Fruit fly (Drosophila melanogaster) whole organism, embryonic: Measurements from ENCODE around the gene CG14220.

Experiments used
- Adf1 ChIP-seq: fragments of 200-800 bp; sonication (Bioruptor generic); IDR thresholded peaks from 2 replicates; pipeline ENCODE4 v1.3.6; 2022; ENCODE audit warnings: missing biosample characterization, missing genetic modification characterization
- Antp ChIP-seq: fragments of 200-800 bp; sonication (Bioruptor generic); optimal IDR thresholded peaks from 3 replicates; lab custom pipeline; 2016; ENCODE audit warnings: missing biosample characterization, missing genetic modification characterization
- Atf6 ChIP-seq: fragments of 200-800 bp; sonication (Bioruptor generic); IDR thresholded peaks from 2 replicates; pipeline ENCODE4 v1.3.6; 2022; ENCODE audit warnings: missing biosample characterization, missing genetic modification characterization
- B-H1 ChIP-seq: fragments of 200-800 bp; sonication (Bioruptor generic); IDR thresholded peaks from 3 replicates; pipeline ENCODE4 v1.3.6; 2022; ENCODE audit warnings: missing biosample characterization, missing genetic modification characterization
- CG10147 ChIP-seq: fragments of 200-800 bp; sonication (Bioruptor generic); optimal IDR thresholded peaks from 2 replicates; lab custom pipeline; 2019; ENCODE audit warnings: missing biosample characterization, mild to moderate bottlenecking, missing genetic modification characterization, moderate library complexity
- CG10462 ChIP-seq: fragments of 200-800 bp; sonication (Bioruptor generic); optimal IDR thresholded peaks from 2 replicates; lab custom pipeline; 2016; ENCODE audit warnings: missing biosample characterization, missing genetic modification characterization
- CG10959 ChIP-seq: fragments of 200-800 bp; sonication (Bioruptor generic); IDR thresholded peaks from 2 replicates; pipeline ENCODE4 v1.3.6; 2022; ENCODE audit warnings: missing biosample characterization, missing genetic modification characterization
- CG10979 ChIP-seq: fragments of 200-800 bp; sonication (Bioruptor generic); optimal IDR thresholded peaks from 2 replicates; lab custom pipeline; 2018; ENCODE audit warnings: missing biosample characterization, mild to moderate bottlenecking, missing genetic modification characterization, moderate library complexity
- CG11247 ChIP-seq: fragments of 200-800 bp; sonication (Bioruptor generic); IDR thresholded peaks from 2 replicates; pipeline ENCODE4 v1.3.6; 2022; ENCODE audit warnings: missing biosample characterization, missing genetic modification characterization
- CG11504 ChIP-seq: fragments of 200-800 bp; sonication (Bioruptor generic); optimal IDR thresholded peaks from 3 replicates; lab custom pipeline; 2019; ENCODE audit warnings: missing biosample characterization, mild to moderate bottlenecking, missing genetic modification characterization, moderate library complexity
- CG12942 ChIP-seq: fragments of 200-800 bp; sonication (Bioruptor generic); optimal IDR thresholded peaks from 3 replicates; lab custom pipeline; 2016; ENCODE audit warnings: missing biosample characterization, missing genetic modification characterization
- CG13123 ChIP-seq: fragments of 200-800 bp; sonication (Bioruptor generic); optimal IDR thresholded peaks from 2 replicates; lab custom pipeline; 2016; ENCODE audit warnings: missing biosample characterization, missing genetic modification characterization
- CG13296 ChIP-seq: fragments of 200-800 bp; sonication (Bioruptor generic); optimal IDR thresholded peaks from 3 replicates; lab custom pipeline; 2018; ENCODE audit warnings: missing biosample characterization, mild to moderate bottlenecking, missing genetic modification characterization
- CG15011 ChIP-seq: fragments of 200-800 bp; sonication (Bioruptor generic); optimal IDR thresholded peaks from 3 replicates; lab custom pipeline; 2018; ENCODE audit warnings: missing biosample characterization, mild to moderate bottlenecking, missing genetic modification characterization
- CG15073 ChIP-seq: fragments of 200-800 bp; sonication (Bioruptor generic); optimal IDR thresholded peaks from 2 replicates; lab custom pipeline; 2016; ENCODE audit warnings: missing biosample characterization, missing genetic modification characterization
- CG1602 ChIP-seq: fragments of 200-800 bp; sonication (Bioruptor generic); optimal IDR thresholded peaks from 3 replicates; lab custom pipeline; 2016; ENCODE audit warnings: missing biosample characterization, missing genetic modification characterization
- CG1603 ChIP-seq: fragments of 200-800 bp; sonication (Bioruptor generic); optimal IDR thresholded peaks from 2 replicates; lab custom pipeline; 2019; ENCODE audit warnings: missing biosample characterization, mild to moderate bottlenecking, missing genetic modification characterization, moderate library complexity
- CG17385 ChIP-seq: fragments of 200-800 bp; sonication (Bioruptor generic); optimal IDR thresholded peaks from 3 replicates; lab custom pipeline; 2018; ENCODE audit warnings: missing biosample characterization, mild to moderate bottlenecking, missing genetic modification characterization
- CG1792 ChIP-seq: fragments of 200-800 bp; sonication (Bioruptor generic); optimal IDR thresholded peaks from 2 replicates; lab custom pipeline; 2016; ENCODE audit warnings: missing biosample characterization, missing genetic modification characterization
- CG1832 ChIP-seq: fragments of 200-800 bp; sonication (Bioruptor generic); optimal IDR thresholded peaks from 2 replicates; lab custom pipeline; 2017; ENCODE audit warnings: missing biosample characterization, mild to moderate bottlenecking, missing genetic modification characterization, inconsistent platforms
- CG30403 ChIP-seq: fragments of 200-800 bp; sonication (Bioruptor generic); optimal IDR thresholded peaks from 3 replicates; lab custom pipeline; 2016; ENCODE audit warnings: missing biosample characterization, missing genetic modification characterization
- CG34224 ChIP-seq: fragments of 200-800 bp; sonication (Bioruptor generic); IDR thresholded peaks from 3 replicates; pipeline ENCODE4 v1.3.6; 2022; ENCODE audit warnings: missing biosample characterization, missing genetic modification characterization; ENCODE audit not compliant: partially characterized antibody
- CG34376 ChIP-seq: fragments of 200-800 bp; sonication (Bioruptor generic); optimal IDR thresholded peaks from 2 replicates; lab custom pipeline; 2018; ENCODE audit warnings: missing biosample characterization, mild to moderate bottlenecking, missing genetic modification characterization
- CG4854 ChIP-seq: fragments of 200-800 bp; sonication (Bioruptor generic); optimal IDR thresholded peaks from 2 replicates; lab custom pipeline; 2016; ENCODE audit warnings: missing biosample characterization, missing genetic modification characterization, inconsistent platforms
- CG6791 ChIP-seq: fragments of 200-800 bp; sonication (Bioruptor generic); IDR thresholded peaks from 3 replicates; pipeline ENCODE4 v1.3.6; 2022; ENCODE audit warnings: missing biosample characterization, missing genetic modification characterization; ENCODE audit not compliant: partially characterized antibody
- CG7786 ChIP-seq: fragments of 200-800 bp; sonication (Bioruptor generic); optimal IDR thresholded peaks from 2 replicates; lab custom pipeline; 2016; ENCODE audit warnings: missing biosample characterization, missing genetic modification characterization
- CG7839 ChIP-seq: fragments of 200-800 bp; sonication (Bioruptor generic); optimal IDR thresholded peaks from 3 replicates; lab custom pipeline; 2018; ENCODE audit warnings: missing biosample characterization, mild to moderate bottlenecking, missing genetic modification characterization, moderate library complexity
- CG8281 ChIP-seq: fragments of 200-800 bp; sonication (Bioruptor generic); optimal IDR thresholded peaks from 2 replicates; lab custom pipeline; 2018; ENCODE audit warnings: missing biosample characterization, mild to moderate bottlenecking, missing genetic modification characterization, moderate library complexity
- CG8359 ChIP-seq: fragments of 200-800 bp; sonication (Bioruptor generic); optimal IDR thresholded peaks from 2 replicates; lab custom pipeline; 2017; ENCODE audit warnings: missing biosample characterization, mild to moderate bottlenecking, missing genetic modification characterization, borderline replicate concordance
- CG8765 ChIP-seq: fragments of 200-800 bp; sonication (Bioruptor generic); IDR thresholded peaks from 2 replicates; pipeline ENCODE4 v1.3.6; 2022; ENCODE audit warnings: missing biosample characterization, missing genetic modification characterization
- CG9215 ChIP-seq: fragments of 200-800 bp; sonication (Bioruptor generic); IDR thresholded peaks from 2 replicates; pipeline ENCODE4 v1.3.6; 2022; ENCODE audit warnings: missing biosample characterization, missing genetic modification characterization
- CG9609 ChIP-seq: fragments of 200-800 bp; sonication (Bioruptor generic); optimal IDR thresholded peaks from 3 replicates; lab custom pipeline; 2016; ENCODE audit warnings: missing biosample characterization, missing genetic modification characterization
- CG9727 ChIP-seq: fragments of 200-800 bp; sonication (Bioruptor generic); optimal IDR thresholded peaks from 3 replicates; lab custom pipeline; 2017; ENCODE audit warnings: missing biosample characterization, mild to moderate bottlenecking, missing genetic modification characterization
- Fer3 ChIP-seq: fragments of 200-800 bp; sonication (Bioruptor generic); optimal IDR thresholded peaks from 2 replicates; lab custom pipeline; 2018; ENCODE audit warnings: missing biosample characterization, mild to moderate bottlenecking, missing genetic modification characterization, moderate library complexity
- Hr39 ChIP-seq: fragments of >200 bp; optimal IDR thresholded peaks from 2 replicates; lab custom pipeline; 2017
- Hsf ChIP-seq: fragments of 200-800 bp; sonication (Bioruptor generic); optimal IDR thresholded peaks from 3 replicates; lab custom pipeline; 2016; ENCODE audit warnings: missing biosample characterization, missing genetic modification characterization
- Mad ChIP-seq: fragments of 200-800 bp; sonication (Bioruptor generic); optimal IDR thresholded peaks from 2 replicates; lab custom pipeline; 2016; ENCODE audit warnings: missing biosample characterization, missing genetic modification characterization
- Nf-YA ChIP-seq: fragments of 200-800 bp; sonication (Bioruptor generic); IDR thresholded peaks from 2 replicates; pipeline ENCODE4 v1.3.6; 2022; ENCODE audit warnings: missing biosample characterization, missing genetic modification characterization
- Opbp ChIP-seq: fragments of 200-800 bp; sonication (Bioruptor generic); IDR thresholded peaks from 3 replicates; pipeline ENCODE4 v1.3.6; 2022; ENCODE audit warnings: missing biosample characterization, missing genetic modification characterization; ENCODE audit not compliant: partially characterized antibody
- Scr ChIP-seq: fragments of 200-800 bp; sonication (Bioruptor generic); IDR thresholded peaks from 2 replicates; pipeline ENCODE4 v1.3.6; 2022; ENCODE audit warnings: missing biosample characterization, missing genetic modification characterization; ENCODE audit not compliant: partially characterized antibody
- ato ChIP-seq: fragments of 200-800 bp; sonication (Bioruptor generic); IDR thresholded peaks from 2 replicates; pipeline ENCODE4 v1.3.6; 2022; ENCODE audit warnings: missing biosample characterization, missing genetic modification characterization; ENCODE audit not compliant: partially characterized antibody
- bbx ChIP-seq: fragments of 200-800 bp; sonication (Bioruptor generic); IDR thresholded peaks from 2 replicates; pipeline ENCODE4 v1.3.6; 2022; ENCODE audit warnings: missing biosample characterization, missing genetic modification characterization; ENCODE audit not compliant: partially characterized antibody
- cg ChIP-seq: fragments of 200-800 bp; sonication (Bioruptor generic); optimal IDR thresholded peaks from 3 replicates; lab custom pipeline; 2019; ENCODE audit warnings: missing biosample characterization, mild to moderate bottlenecking, missing genetic modification characterization, moderate library complexity
- chn ChIP-seq: fragments of 200-800 bp; sonication (Bioruptor generic); optimal IDR thresholded peaks from 2 replicates; lab custom pipeline; 2016; ENCODE audit warnings: missing biosample characterization, missing genetic modification characterization
- grau ChIP-seq: fragments of 200-800 bp; optimal IDR thresholded peaks from 3 replicates; lab custom pipeline; 2019; ENCODE audit warnings: missing biosample characterization, mild to moderate bottlenecking, missing genetic modification characterization, moderate library complexity
- gsb-n ChIP-seq: fragments of 200-800 bp; sonication (Bioruptor generic); optimal IDR thresholded peaks from 3 replicates; lab custom pipeline; 2018; ENCODE audit warnings: missing biosample characterization, mild to moderate bottlenecking, missing genetic modification characterization
- ham ChIP-seq: fragments of 200-800 bp; sonication (Bioruptor generic); IDR thresholded peaks from 2 replicates; pipeline ENCODE4 v1.3.6; 2022; ENCODE audit warnings: missing biosample characterization, missing genetic modification characterization
- lilli ChIP-seq: fragments of 200-800 bp; sonication (Bioruptor generic); optimal IDR thresholded peaks from 3 replicates; lab custom pipeline; 2016; ENCODE audit warnings: missing biosample characterization, missing genetic modification characterization
- pita ChIP-seq: fragments of 200-800 bp; sonication (Bioruptor generic); optimal IDR thresholded peaks from 2 replicates; lab custom pipeline; 2017; ENCODE audit warnings: missing biosample characterization, mild to moderate bottlenecking, missing genetic modification characterization
- zfh1 ChIP-seq: fragments of 200-800 bp; sonication (Bioruptor generic); IDR thresholded peaks from 3 replicates; pipeline ENCODE4 v1.3.6; 2022; ENCODE audit warnings: missing biosample characterization, missing genetic modification characterization

Gene CG14220

dm6 chrX:19642819-19643504 is 41.3 kb upstream of the CG14220 start, which contains the start of the genes CG12237 and Sec61gamma (continued):
- TF ChIP-seq Nf-YA (GFP tag; lab: Robert Waterston, UW) (no peak), CG6791 (GFP tag; lab: Robert Waterston, UW) (0 out of 3 replicates have a peak, but pooled peaks have one; percentile 22), CG8765 (GFP tag; lab: Robert Waterston, UW) (no peak), CG10462 (GFP tag; lab: Kevin White, UChicago) (peak; percentile 12), CG1832 (GFP tag; lab: Kevin White, UChicago) (no peak), CG9609 (GFP tag; lab: Kevin White, UChicago) (peak; percentile 24), CG11247 (GFP tag; lab: Robert Waterston, UW) (peak; percentile 46), CG34224 (GFP tag; lab: Robert Waterston, UW) (no peak), cg (peak; percentile 36), B-H1 (GFP tag; lab: Robert Waterston, UW) (no peak), CG10147 (GFP tag; lab: Kevin White, UChicago) (no peak), Fer3 (tag; lab: Kevin White, UChicago) (peak; percentile 1), bbx (GFP tag; lab: Robert Waterston, UW) (no peak), CG7786 (GFP tag; lab: Kevin White, UChicago) (no peak), CG15073 (GFP tag; lab: Kevin White, UChicago) (no peak), CG8281 (no peak), gsb-n (no peak), CG7839 (no peak), CG12942 (GFP tag; lab: Kevin White, UChicago) (no peak), Antp (GFP tag; lab: Kevin White, UChicago) (peak; percentile 28), CG1792 (GFP tag; lab: Kevin White, UChicago) (no peak), zfh1 (GFP tag; lab: Robert Waterston, UW) (peak; percentile 33; the same call in 1 of the 3 replicates), Opbp (GFP tag; lab: Robert Waterston, UW) (no peak; the same call in 2 of the 3 replicates), CG30403 (no peak), lilli (GFP tag; lab: Kevin White, UChicago) (peak; percentile 25), CG13296 (GFP tag; lab: Kevin White, UChicago) (peak; percentile 35), ato (GFP tag; lab: Robert Waterston, UW) (no peak), CG13123 (GFP tag; lab: Kevin White, UChicago) (no peak), Hr39 (lab: Kevin White, UChicago) (no peak), CG8359 (GFP tag; lab: Kevin White, UChicago) (no peak), Adf1 (GFP tag; lab: Robert Waterston, UW) (no peak; the same call in 1 of the 2 replicates), CG1602 (GFP tag; lab: Kevin White, UChicago) (no peak), CG10959 (GFP tag; lab: Robert Waterston, UW) (no peak), pita (GFP tag; lab: Kevin White, UChicago) (no peak), CG9215 (GFP tag; lab: Robert Waterston, UW) (peak; percentile 29), ham (GFP tag; lab: Robert Waterston, UW) (no peak), chn (GFP tag; lab: Kevin White, UChicago) (no peak), CG9727 (GFP tag; lab: Kevin White, UChicago) (peak; percentile 25), CG1603 (tag; lab: Kevin White, UChicago) (peak; percentile 59), CG4854 (GFP tag; lab: Kevin White, UChicago) (no peak), Atf6 (GFP tag; lab: Robert Waterston, UW) (no peak), CG34376 (peak; percentile 48), grau (tag; lab: Kevin White, UChicago) (peak; percentile 28), Mad (GFP tag; lab: Kevin White, UChicago) (peak; percentile 9), Hsf (no peak), CG11504 (no peak), CG15011 (GFP tag; lab: Kevin White, UChicago) (no peak), CG10979 (tag; lab: Kevin White, UChicago) (no peak), Scr (GFP tag; lab: Robert Waterston, UW) (no peak), CG17385 (GFP tag; lab: Kevin White, UChicago) (peak; percentile 9)
